Worm (Caenorhabditis elegans) whole organism, late embryonic: ENCODE measurements around the gene Y49F6B.9.

ENCODE experiments used
- C08G9.2 ChIP-seq: sonication (generic microtip); optimal IDR thresholded peaks from 2 replicates; lab custom pipeline; 2016; ENCODE audit warnings: mild to moderate bottlenecking, missing genetic modification characterization, moderate library complexity, missing compliant biosample characterization
- K02D7.2 ChIP-seq: sonication (generic microtip); optimal IDR thresholded peaks from 2 replicates; lab custom pipeline; 2017; ENCODE audit warnings: mild to moderate bottlenecking, missing genetic modification characterization, missing compliant biosample characterization
- ceh-18 ChIP-seq: sonication (generic microtip); optimal IDR thresholded peaks from 2 replicates; lab custom pipeline; 2016; ENCODE audit warnings: missing genetic modification characterization, missing compliant biosample characterization
- ceh-19 ChIP-seq: fragments of 200-800 bp; sonication (Bioruptor generic); optimal IDR thresholded peaks from 2 replicates; lab custom pipeline; 2018; ENCODE audit warnings: mild to moderate bottlenecking, missing genetic modification characterization, missing compliant biosample characterization
- ceh-2 ChIP-seq: sonication (generic microtip); optimal IDR thresholded peaks from 2 replicates; lab custom pipeline; 2016; ENCODE audit warnings: missing genotype, missing genetic modification characterization, missing compliant biosample characterization
- ceh-22 ChIP-seq: sonication (generic microtip); optimal IDR thresholded peaks from 2 replicates; lab custom pipeline; 2017; ENCODE audit warnings: missing biosample characterization, missing genetic modification characterization
- ceh-24 ChIP-seq: sonication (generic microtip); optimal IDR thresholded peaks from 2 replicates; lab custom pipeline; 2016; ENCODE audit warnings: mild to moderate bottlenecking, missing genetic modification characterization, missing compliant biosample characterization
- ceh-31 ChIP-seq: sonication (generic microtip); optimal IDR thresholded peaks from 2 replicates; lab custom pipeline; 2016; ENCODE audit warnings: missing genetic modification characterization, missing compliant biosample characterization
- ceh-34 ChIP-seq: sonication (generic microtip); optimal IDR thresholded peaks from 2 replicates; lab custom pipeline; 2016; ENCODE audit warnings: mild to moderate bottlenecking, missing genetic modification characterization, missing compliant biosample characterization
- ceh-45 ChIP-seq: fragments of 200-800 bp; sonication (Bioruptor generic); IDR thresholded peaks from 2 replicates; pipeline ENCODE4 v1.3.6; 2022; ENCODE audit warnings: missing genetic modification reagents, missing genetic modification characterization, missing compliant biosample characterization
- ceh-48 ChIP-seq: sonication (generic microtip); optimal IDR thresholded peaks from 2 replicates; lab custom pipeline; 2016; ENCODE audit warnings: missing genetic modification characterization, inconsistent platforms, missing compliant biosample characterization
- ceh-6 ChIP-seq: fragments of 200-800 bp; sonication (Bioruptor generic); optimal IDR thresholded peaks from 2 replicates; lab custom pipeline; 2018; ENCODE audit warnings: mild to moderate bottlenecking, missing genetic modification characterization, missing compliant biosample characterization
- ceh-9 ChIP-seq: sonication (generic microtip); optimal IDR thresholded peaks from 2 replicates; lab custom pipeline; 2016; ENCODE audit warnings: mild to moderate bottlenecking, missing genetic modification characterization, inconsistent platforms, missing compliant biosample characterization
- che-1 ChIP-seq: sonication (generic microtip); optimal IDR thresholded peaks from 2 replicates; lab custom pipeline; 2016; ENCODE audit warnings: mild to moderate bottlenecking, missing genetic modification characterization, missing compliant biosample characterization
- dve-1 ChIP-seq: sonication (generic microtip); optimal IDR thresholded peaks from 2 replicates; lab custom pipeline; 2017; ENCODE audit warnings: antibody characterized with exemption, mild to moderate bottlenecking, missing genetic modification characterization, missing compliant biosample characterization
- elt-2 ChIP-seq: sonication (generic microtip); optimal IDR thresholded peaks from 2 replicates; lab custom pipeline; 2016; ENCODE audit warnings: missing genetic modification reagents, missing genetic modification characterization, missing compliant biosample characterization
- fax-1 ChIP-seq: sonication (generic microtip); optimal IDR thresholded peaks from 2 replicates; lab custom pipeline; 2016; ENCODE audit warnings: missing genotype, missing genetic modification characterization, missing compliant biosample characterization
- fkh-10 ChIP-seq: fragments of 150-350 bp; optimal IDR thresholded peaks from 2 replicates; lab custom pipeline; 2014; ENCODE audit warnings: missing biosample characterization, missing genetic modification reagents, missing genetic modification characterization
- fkh-6 ChIP-seq: sonication (generic microtip); optimal IDR thresholded peaks from 2 replicates; lab custom pipeline; 2016; ENCODE audit warnings: missing genetic modification characterization, missing compliant biosample characterization
- gmeb-2 ChIP-seq: sonication (generic microtip); optimal IDR thresholded peaks from 2 replicates; lab custom pipeline; 2016; ENCODE audit warnings: missing genetic modification characterization, inconsistent platforms, missing compliant biosample characterization
- hlh-15 ChIP-seq: sonication (generic microtip); optimal IDR thresholded peaks from 2 replicates; lab custom pipeline; 2016; ENCODE audit warnings: missing genetic modification characterization, missing compliant biosample characterization
- hlh-30 ChIP-seq: sonication (generic microtip); optimal IDR thresholded peaks from 2 replicates; lab custom pipeline; 2017; ENCODE audit warnings: antibody characterized with exemption, missing genetic modification characterization, missing compliant biosample characterization; ENCODE audit not compliant: insufficient read depth
- hlh-8 ChIP-seq: sonication (generic microtip); optimal IDR thresholded peaks from 2 replicates; lab custom pipeline; 2016; ENCODE audit warnings: missing genotype, missing genetic modification characterization, missing compliant biosample characterization
- lim-6 ChIP-seq: sonication (generic microtip); optimal IDR thresholded peaks from 2 replicates; lab custom pipeline; 2016; ENCODE audit warnings: missing genetic modification characterization, missing compliant biosample characterization
- lin-11 ChIP-seq: fragments of 200-800 bp; sonication (Bioruptor generic); optimal IDR thresholded peaks from 2 replicates; lab custom pipeline; 2018; ENCODE audit warnings: mild to moderate bottlenecking, missing genetic modification characterization, missing compliant biosample characterization
- madf-2 ChIP-seq: sonication (generic microtip); optimal IDR thresholded peaks from 2 replicates; lab custom pipeline; 2017; ENCODE audit warnings: missing genetic modification characterization, missing compliant biosample characterization
- nfya-1 ChIP-seq: sonication (generic microtip); optimal IDR thresholded peaks from 2 replicates; lab custom pipeline; 2017; ENCODE audit warnings: missing genetic modification characterization, mild to moderate bottlenecking, missing compliant biosample characterization, antibody characterized with exemption, moderate library complexity
- nhr-232 ChIP-seq: sonication (generic microtip); optimal IDR thresholded peaks from 2 replicates; lab custom pipeline; 2016; ENCODE audit warnings: missing genetic modification characterization, missing compliant biosample characterization
- npax-4 ChIP-seq: sonication (generic microtip); optimal IDR thresholded peaks from 2 replicates; lab custom pipeline; 2016; ENCODE audit warnings: missing genetic modification characterization, missing compliant biosample characterization
- odd-2 ChIP-seq: sonication (generic microtip); optimal IDR thresholded peaks from 2 replicates; lab custom pipeline; 2017; ENCODE audit warnings: antibody characterized with exemption, mild to moderate bottlenecking, missing genetic modification characterization, missing compliant biosample characterization
- pat-9 ChIP-seq: fragments of 200-800 bp; sonication (Bioruptor generic); optimal IDR thresholded peaks from 2 replicates; lab custom pipeline; 2018; ENCODE audit warnings: mild to moderate bottlenecking, missing genetic modification characterization, moderate library complexity, missing compliant biosample characterization
- pax-1 ChIP-seq: fragments of 150-350 bp; optimal IDR thresholded peaks from 2 replicates; lab custom pipeline; 2014; ENCODE audit warnings: missing biosample characterization, missing genetic modification characterization
- pha-2 ChIP-seq: sonication (generic microtip); optimal IDR thresholded peaks from 2 replicates; lab custom pipeline; 2017; ENCODE audit warnings: mild to moderate bottlenecking, missing genetic modification characterization, missing compliant biosample characterization
- pha-4 ChIP-seq: fragments of 150-350 bp; optimal IDR thresholded peaks from 2 replicates; lab custom pipeline; 2018; ENCODE audit warnings: missing biosample characterization, missing genetic modification reagents, missing genetic modification characterization
- pqm-1 ChIP-seq: sonication (generic microtip); optimal IDR thresholded peaks from 2 replicates; lab custom pipeline; 2016; ENCODE audit warnings: missing genetic modification characterization, missing compliant biosample characterization
- pros-1 ChIP-seq: fragments of 150-350 bp; optimal IDR thresholded peaks from 2 replicates; lab custom pipeline; 2014; ENCODE audit warnings: missing biosample characterization, missing genetic modification reagents, missing genetic modification characterization
- sdc-2 ChIP-seq: sonication (generic microtip); optimal IDR thresholded peaks from 2 replicates; lab custom pipeline; 2016; ENCODE audit warnings: missing genotype, missing genetic modification characterization, missing compliant biosample characterization
- syd-9 ChIP-seq: sonication (generic microtip); optimal IDR thresholded peaks from 2 replicates; lab custom pipeline; 2016; ENCODE audit warnings: mild to moderate bottlenecking, missing genetic modification characterization, moderate library complexity, missing compliant biosample characterization
- tbx-7 ChIP-seq: sonication (generic microtip); optimal IDR thresholded peaks from 2 replicates; lab custom pipeline; 2016; ENCODE audit warnings: missing genotype, missing genetic modification characterization, missing compliant biosample characterization
- ttx-3 ChIP-seq: sonication (generic microtip); optimal IDR thresholded peaks from 2 replicates; lab custom pipeline; 2016; ENCODE audit warnings: missing genetic modification reagents, missing genetic modification characterization, missing compliant biosample characterization
- unc-55 ChIP-seq: sonication (generic microtip); optimal IDR thresholded peaks from 2 replicates; lab custom pipeline; 2017; ENCODE audit warnings: missing biosample characterization, missing genetic modification reagents, missing genetic modification characterization
- unc-86 ChIP-seq: sonication (generic microtip); optimal IDR thresholded peaks from 2 replicates; lab custom pipeline; 2016; ENCODE audit warnings: missing genetic modification characterization, missing compliant biosample characterization
- ztf-16 ChIP-seq: sonication (generic microtip); optimal IDR thresholded peaks from 2 replicates; lab custom pipeline; 2017; ENCODE audit warnings: missing genetic modification characterization, missing compliant biosample characterization

Gene Y49F6B.9

DNA sequence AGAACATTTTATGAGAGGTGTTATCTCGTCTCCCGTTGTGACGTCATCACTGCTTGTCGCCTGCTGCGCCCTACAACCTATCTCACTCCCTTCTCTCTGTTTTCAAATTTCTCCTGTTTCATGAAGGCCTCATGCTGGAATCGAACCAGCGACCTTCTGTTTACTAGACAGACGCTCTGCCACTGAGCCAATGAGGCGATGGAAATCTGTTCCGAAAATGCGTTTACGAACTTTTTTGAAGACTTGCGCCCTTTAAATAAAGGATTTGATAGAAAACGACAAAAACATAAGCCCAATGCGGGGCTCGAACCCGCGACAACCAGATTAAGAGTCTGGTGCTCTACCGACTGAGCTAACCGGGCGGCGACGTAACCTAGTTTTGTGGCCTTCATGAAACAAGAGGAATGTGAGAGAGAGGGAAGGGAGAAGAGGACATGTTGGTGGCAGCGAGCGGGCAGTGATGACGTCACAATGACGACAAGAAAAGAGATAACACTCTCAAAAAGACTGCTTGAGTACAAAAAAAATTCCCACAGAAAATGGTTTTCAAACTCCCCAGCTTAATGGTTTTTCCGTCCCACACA is 19.9 kb upstream of the Y49F6B.9 start, which contains the start of gene clec-126 (continued):
- TF ChIP-seq hlh-30 (tag; lab: Kevin White, UChicago) (peak; percentile 43), pros-1 (no peak), ceh-22 (no peak), lim-6 (tag; lab: Kevin White, UChicago) (peak; percentile 43), fkh-6 (tag; lab: Kevin White, UChicago) (peak; percentile 76), ztf-16 (peak; percentile 45), ceh-45 (0 out of 2 replicates have a peak, but pooled peaks have one; percentile 7), gmeb-2 (tag; lab: Kevin White, UChicago) (peak; percentile 52), ceh-34 (tag; lab: Kevin White, UChicago) (peak; percentile 51), fkh-10 (GFP tag; lab: Kevin White, UChicago) (no peak), pha-2 (tag; lab: Kevin White, UChicago) (peak; percentile 67), ceh-48 (tag; lab: Kevin White, UChicago) (peak; percentile 53), elt-2 (tag; lab: Kevin White, UChicago) (peak; percentile 93), tbx-7 (peak; percentile 59), pqm-1 (tag; lab: Kevin White, UChicago) (peak; percentile 80), lin-11 (tag; lab: Kevin White, UChicago) (peak; percentile 64), odd-2 (tag; lab: Kevin White, UChicago) (peak; percentile 58), C08G9.2 (tag; lab: Kevin White, UChicago) (peak; percentile 67), ttx-3 (tag; lab: Kevin White, UChicago) (peak; percentile 60), pax-1 (tag; lab: Kevin White, UChicago) (no peak), ceh-24 (tag; lab: Kevin White, UChicago) (no peak), hlh-8 (tag; lab: Kevin White, UChicago) (peak; percentile 9), sdc-2 (tag; lab: Kevin White, UChicago) (peak; percentile 57), ceh-19 (GFP tag; lab: Kevin White, UChicago) (peak; percentile 68), fax-1 (tag; lab: Kevin White, UChicago) (peak; percentile 44), nfya-1 (tag; lab: Kevin White, UChicago) (peak; percentile 64), dve-1 (peak; percentile 88), npax-4 (tag; lab: Kevin White, UChicago) (peak; percentile 46), ceh-18 (tag; lab: Kevin White, UChicago) (peak; percentile 71), madf-2 (peak; percentile 77), hlh-15 (tag; lab: Kevin White, UChicago) (peak; percentile 37), ceh-31 (peak; percentile 54), ceh-9 (tag; lab: Kevin White, UChicago) (peak; percentile 27), pha-4 (tag; lab: Kevin White, UChicago) (no peak), ceh-2 (peak; percentile 67), unc-86 (peak; percentile 69), che-1 (tag; lab: Kevin White, UChicago) (peak; percentile 75), nhr-232 (tag; lab: Kevin White, UChicago) (peak; percentile 72), K02D7.2 (tag; lab: Kevin White, UChicago) (peak; percentile 61), syd-9 (peak; percentile 53), pat-9 (tag; lab: Kevin White, UChicago) (peak; percentile 68), ceh-6 (GFP tag; lab: Kevin White, UChicago) (peak; percentile 77), unc-55 (GFP tag; lab: Kevin White, UChicago) (no peak)
